Worm (Caenorhabditis elegans): ENCODE data around the gene B0252.8.

DNA sequence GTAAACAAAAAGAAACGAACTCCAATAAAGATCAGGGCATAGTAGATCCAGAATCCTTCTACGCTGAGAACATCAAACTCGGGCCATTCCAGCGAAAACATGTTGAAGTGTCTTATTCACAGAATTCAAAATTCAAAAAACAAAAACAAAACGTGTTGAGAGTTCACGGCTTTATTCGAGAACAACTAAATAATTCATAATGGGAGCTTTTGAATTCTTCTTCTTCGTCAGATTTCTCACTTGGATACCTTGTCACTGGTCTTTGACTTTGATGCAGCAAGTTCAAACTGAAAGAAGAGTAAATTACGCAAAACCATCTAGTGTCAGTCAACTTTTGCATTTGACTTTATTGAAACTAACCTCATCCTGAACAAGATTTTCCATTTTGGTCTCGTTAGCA lies 1.7 kb downstream of the B0252.8 start, which contains the start of gene B0252.11:
- no peak for TF ChIP-seq nhr-11 (tag; optimal IDR thresholded peaks at IDR 0.05)
- TF ChIP-seq nhr-6 (tag; optimal IDR thresholded peaks at IDR 0.05), result no peak
- TF ChIP-seq zag-1 (tag; optimal IDR thresholded peaks at IDR 0.05), result no peak
- TF ChIP-seq blmp-1 (tag; optimal IDR thresholded peaks at IDR 0.05; ENCODE audit: insufficient read depth), result no peak
- TF ChIP-seq ama-1 (optimal IDR thresholded peaks at IDR 0.05), result no peak
- no peak for TF ChIP-seq snpc-4 (tag; optimal IDR thresholded peaks at IDR 0.05)
- no peak for TF ChIP-seq nhr-25 (tag; optimal IDR thresholded peaks at IDR 0.05)
- no peak for TF ChIP-seq mab-5 (tag; optimal IDR thresholded peaks at IDR 0.05)
- TF ChIP-seq elt-1 (tag; optimal IDR thresholded peaks at IDR 0.05), result no peak
- TF ChIP-seq F13H6.1 (tag; optimal IDR thresholded peaks at IDR 0.05), result no peak
- TF ChIP-seq unc-62 (GFP tag; optimal IDR thresholded peaks at IDR 0.05), result no peak
- TF ChIP-seq fos-1 (tag; optimal IDR thresholded peaks at IDR 0.05), result no peak
- TF ChIP-seq lin-13 (GFP tag; optimal IDR thresholded peaks at IDR 0.05), result no peak
- TF ChIP-seq ZK546.5 (tag; optimal IDR thresholded peaks at IDR 0.05), result no peak

Data from whole organism, L2 larva.